Fruit fly (Drosophila melanogaster): Measurements from ENCODE around the gene CG15882.

dm6 chrX:19096179-19096578 lies 28.0 kb downstream of the CG15882 start:
- TF ChIP-seq kay (GFP tag; ENCODE audit: borderline replicate concordance): no peak
- no peak for TF ChIP-seq CG1620 (GFP tag; optimal IDR thresholded peaks at IDR 0.05)
- TF ChIP-seq CG14711 (tag; optimal IDR thresholded peaks at IDR 0.05): no peak
- no peak for TF ChIP-seq CG12768 (GFP tag; optimal IDR thresholded peaks at IDR 0.05)
- TF ChIP-seq CG7101 (tag; optimal IDR thresholded peaks at IDR 0.05): no peak

Measured in whole organism, adult.